ENCODE assay signal across 1 worm cellular context in the genomic region with DNA sequence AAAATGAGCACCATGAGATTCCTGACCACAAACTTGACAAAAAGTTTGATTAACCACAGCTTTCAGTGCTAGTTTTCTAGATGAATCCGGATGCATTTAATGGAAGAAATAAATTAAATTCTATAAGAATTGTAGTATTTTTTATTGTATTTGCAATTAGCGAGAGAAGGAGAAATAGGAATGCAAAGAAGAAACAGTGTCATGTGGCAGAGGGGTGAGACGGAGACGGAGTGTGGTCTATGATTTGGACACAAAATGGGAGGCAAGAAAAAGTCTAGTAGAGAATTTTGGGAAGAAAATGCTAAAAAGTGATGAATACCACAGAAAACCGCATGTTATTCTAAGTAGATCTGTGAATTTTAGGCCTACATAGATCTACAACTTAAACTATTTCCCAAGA.
TF ChIP-seq lines count a peak whose summit lies in the region.

Gene nhr-59, minus strand, starts transcription at position 214 of the 400 bp plus-strand sequence.

TF ChIP-seq in whole organism, L1 larva, 84 proteins besides CTCF, POLR2A, EP300 and RAD21 (continued from another document):
- TF ChIP-seq fos-1 (tag; optimal IDR thresholded peaks at IDR 0.05; lab: Kevin White, UChicago) (no peak), tbx-2 (tag; optimal IDR thresholded peaks at IDR 0.05; lab: Kevin White, UChicago) (no peak), nhr-20 (tag; optimal IDR thresholded peaks at IDR 0.05; lab: Kevin White, UChicago) (peak; percentile 53), skn-1 (tag; optimal IDR thresholded peaks at IDR 0.05; lab: Kevin White, UChicago) (no peak), aly-2 (tag; optimal IDR thresholded peaks at IDR 0.05; lab: Kevin White, UChicago) (peak; percentile 15)
TF ChIP-seq in whole organism, L1 larva: peak in this region for 8.
